Fruit fly (Drosophila melanogaster) whole organism: ENCODE measurements around the gene CG7213.

Experiments used
- CG8478 ChIP-seq: fragments of >200 bp; optimal IDR thresholded peaks from 2 replicates; lab custom pipeline; 2018; ENCODE audit warnings: inconsistent platforms
- Dll ChIP-seq: fragments of >200 bp; optimal IDR thresholded peaks from 2 replicates; lab custom pipeline; 2017
- EcR ChIP-seq, 2 experiments: fragments of >200 bp; optimal IDR thresholded peaks; 2 replicates each; lab custom pipeline; 2017; ENCODE audit warnings: missing biosample characterization in 2 of 2, missing genetic modification characterization in 2 of 2, missing genetic modification reagents in 2 of 2
- pan ChIP-seq: fragments of >200 bp; optimal IDR thresholded peaks from 2 replicates; lab custom pipeline; 2017
- psq ChIP-seq: fragments of >200 bp; optimal IDR thresholded peaks from 2 replicates; lab custom pipeline; 2017
- usp ChIP-seq: fragments of >200 bp; optimal IDR thresholded peaks from 2 replicates; lab custom pipeline; 2017; ENCODE audit warnings: missing biosample characterization, missing genetic modification characterization, mixed read lengths

Gene CG7213

dm6 chr3L:8185263-8186227, 54.9 kb downstream of the CG7213 start:
- TF ChIP-seq pan (lab: Kevin White, UChicago): no peak
- TF ChIP-seq Dll (lab: Kevin White, UChicago): no peak
- TF ChIP-seq EcR (GFP tag; optimal IDR thresholded peaks at IDR 0.05; lab: Kevin White, UChicago): no peak
- no peak for TF ChIP-seq CG8478 (lab: Kevin White, UChicago)
- TF ChIP-seq usp (GFP tag; lab: Kevin White, UChicago): no peak
- no peak for TF ChIP-seq psq (lab: Kevin White, UChicago)
